Worm (Caenorhabditis elegans) whole organism, L1 larva: ENCODE results near the gene srlf-4.

Source experiments
- C16A3.4 ChIP-seq: fragments of 150-350 bp; optimal IDR thresholded peaks from 2 replicates; lab custom pipeline; 2014; ENCODE audit warnings: missing biosample characterization, missing genetic modification characterization
- alr-1 ChIP-seq: fragments of 200-800 bp; sonication (Bioruptor generic); optimal IDR thresholded peaks from 2 replicates; lab custom pipeline; 2018; ENCODE audit warnings: borderline replicate concordance, mild to moderate bottlenecking, missing genetic modification characterization, missing compliant biosample characterization
- aly-2 ChIP-seq: fragments of 150-350 bp; optimal IDR thresholded peaks from 2 replicates; lab custom pipeline; 2014; ENCODE audit warnings: missing biosample characterization, missing genetic modification characterization
- ceh-63 ChIP-seq: fragments of 200-800 bp; sonication (Bioruptor generic); optimal IDR thresholded peaks from 2 replicates; lab custom pipeline; 2018; ENCODE audit warnings: mild to moderate bottlenecking, missing genetic modification characterization, missing compliant biosample characterization
- ceh-88 ChIP-seq: fragments of 200-800 bp; sonication (Bioruptor generic); IDR thresholded peaks from 2 replicates; pipeline ENCODE4 v1.3.6; 2022; ENCODE audit warnings: missing genetic modification characterization, missing compliant biosample characterization
- ceh-90 ChIP-seq: sonication (generic microtip); optimal IDR thresholded peaks from 2 replicates; lab custom pipeline; 2016; ENCODE audit warnings: missing genetic modification characterization, missing compliant biosample characterization
- dpl-1 ChIP-seq, 3 experiments: fragments of 150-350 bp in 2 of 3; sonication (generic microtip) in 1 of 3; optimal IDR thresholded peaks; 2 replicates each; lab custom pipeline; 2014 to 2017; ENCODE audit warnings: missing biosample characterization in 3 of 3, missing genetic modification characterization in 3 of 3, missing genetic modification reagents in 3 of 3
- dsc-1 ChIP-seq: sonication (generic microtip); optimal IDR thresholded peaks from 2 replicates; lab custom pipeline; 2016; ENCODE audit warnings: mild to moderate bottlenecking, missing genetic modification characterization, missing compliant biosample characterization
- efl-1 ChIP-seq, 4 experiments: fragments of 150-350 bp; optimal IDR thresholded peaks in 3 of 4; peaks in 1 of 4; 1 replicate in 1 of 4; 2 replicates in 3 of 4; lab custom pipeline; 2014; ENCODE audit warnings: missing biosample characterization in 2 of 4, missing genetic modification characterization in 2 of 4, missing genetic modification reagents in 2 of 4
- egl-13 ChIP-seq: sonication (generic microtip); optimal IDR thresholded peaks from 2 replicates; lab custom pipeline; 2016; ENCODE audit warnings: missing genotype, missing genetic modification reagents, missing genetic modification characterization, missing compliant biosample characterization
- egl-27 ChIP-seq, 2 experiments: fragments of 150-350 bp in 1 of 2; sonication (generic microtip); optimal IDR thresholded peaks; 3 replicates each; lab custom pipeline; 2017 to 2018; ENCODE audit warnings: missing biosample characterization in 2 of 2, missing genetic modification characterization in 2 of 2, missing genetic modification reagents in 2 of 2
- elt-2 ChIP-seq: sonication (generic microtip); optimal IDR thresholded peaks from 2 replicates; lab custom pipeline; 2016; ENCODE audit warnings: missing genetic modification characterization, mild to moderate bottlenecking, inconsistent platforms, missing compliant biosample characterization, missing genetic modification reagents
- elt-3 ChIP-seq, 6 experiments: fragments of 150-350 bp in 1 of 6; sonication (generic microtip); optimal IDR thresholded peaks; 2 replicates each; lab custom pipeline; 2017 to 2018; ENCODE audit warnings: missing biosample characterization in 6 of 6, missing genetic modification characterization in 6 of 6, inconsistent platforms in 1 of 6
- fkh-10 ChIP-seq: sonication (generic microtip); optimal IDR thresholded peaks from 2 replicates; lab custom pipeline; 2017; ENCODE audit warnings: missing biosample characterization, missing genetic modification reagents, missing genetic modification characterization
- fkh-4 ChIP-seq: sonication (generic microtip); optimal IDR thresholded peaks from 2 replicates; lab custom pipeline; 2016; ENCODE audit warnings: missing compliant biosample characterization, missing genetic modification characterization, borderline replicate concordance
- fkh-8 ChIP-seq: sonication (generic microtip); optimal IDR thresholded peaks from 2 replicates; lab custom pipeline; 2016; ENCODE audit warnings: mild to moderate bottlenecking, missing genetic modification characterization, missing compliant biosample characterization
- fos-1 ChIP-seq: fragments of 150-350 bp; optimal IDR thresholded peaks from 2 replicates; lab custom pipeline; 2014; ENCODE audit warnings: missing biosample characterization, missing genetic modification characterization
- hlh-4 ChIP-seq: sonication (generic microtip); optimal IDR thresholded peaks from 2 replicates; lab custom pipeline; 2016; ENCODE audit warnings: mild to moderate bottlenecking, missing genetic modification characterization, missing compliant biosample characterization
- irx-1 ChIP-seq: sonication (generic microtip); optimal IDR thresholded peaks from 2 replicates; lab custom pipeline; 2016; ENCODE audit warnings: missing genetic modification characterization, missing compliant biosample characterization
- isw-1 ChIP-seq: fragments of 200-800 bp; sonication (Bioruptor generic); IDR thresholded peaks from 2 replicates; pipeline ENCODE4 v1.3.6; 2022; ENCODE audit warnings: missing genetic modification characterization, missing compliant biosample characterization
- lin-13 ChIP-seq: fragments of 150-350 bp; optimal IDR thresholded peaks from 2 replicates; lab custom pipeline; 2014; ENCODE audit warnings: missing biosample characterization, missing genetic modification reagents, missing genetic modification characterization
- lin-15B ChIP-seq: fragments of 150-350 bp; sonication (generic microtip); optimal IDR thresholded peaks from 3 replicates; lab custom pipeline; 2014; ENCODE audit warnings: missing biosample characterization, missing genetic modification characterization
- lin-39 ChIP-seq: fragments of 150-350 bp; optimal IDR thresholded peaks from 2 replicates; lab custom pipeline; 2014; ENCODE audit warnings: missing biosample characterization, missing genetic modification reagents, missing genetic modification characterization
- lir-3 ChIP-seq: sonication (generic microtip); optimal IDR thresholded peaks from 2 replicates; lab custom pipeline; 2016; ENCODE audit warnings: mild to moderate bottlenecking, missing genetic modification characterization, moderate library complexity, missing compliant biosample characterization; ENCODE audit not compliant: poor library complexity
- mab-9 ChIP-seq: fragments of 200-800 bp; sonication (Bioruptor generic); IDR thresholded peaks from 2 replicates; pipeline ENCODE4 v1.3.6; 2022; ENCODE audit warnings: missing genetic modification reagents, missing genetic modification characterization, missing compliant biosample characterization
- mep-1 ChIP-seq: fragments of 150-350 bp; optimal IDR thresholded peaks from 2 replicates; lab custom pipeline; 2014; ENCODE audit warnings: missing biosample characterization, missing genetic modification characterization
- nhr-12 ChIP-seq: sonication (generic microtip); optimal IDR thresholded peaks from 2 replicates; lab custom pipeline; 2017; ENCODE audit warnings: missing biosample characterization, missing genetic modification characterization
- nhr-19 ChIP-seq: fragments of 200-800 bp; sonication (Bioruptor generic); conservative IDR thresholded peaks from 2 replicates; pipeline ENCODE4 v1.3.6; 2022; ENCODE audit warnings: missing genetic modification characterization, missing compliant biosample characterization
- nhr-20 ChIP-seq: sonication (generic microtip); optimal IDR thresholded peaks from 2 replicates; lab custom pipeline; 2016; ENCODE audit warnings: mild to moderate bottlenecking, missing genetic modification characterization, missing compliant biosample characterization
- nhr-71 ChIP-seq: sonication (generic microtip); optimal IDR thresholded peaks from 2 replicates; lab custom pipeline; 2016; ENCODE audit warnings: mild to moderate bottlenecking, missing genetic modification characterization, moderate library complexity, missing compliant biosample characterization
- nhr-84 ChIP-seq: sonication (generic microtip); optimal IDR thresholded peaks from 2 replicates; lab custom pipeline; 2017; ENCODE audit warnings: missing biosample characterization, missing genetic modification characterization
- nhr-90 ChIP-seq: sonication (generic microtip); optimal IDR thresholded peaks from 2 replicates; lab custom pipeline; 2016; ENCODE audit warnings: mild to moderate bottlenecking, missing genetic modification characterization, missing compliant biosample characterization; ENCODE audit not compliant: poor library complexity
- pqm-1 ChIP-seq: sonication (generic microtip); optimal IDR thresholded peaks from 3 replicates; lab custom pipeline; 2017; ENCODE audit warnings: missing biosample characterization, missing genetic modification characterization
- skn-1 ChIP-seq: fragments of 150-350 bp; optimal IDR thresholded peaks from 2 replicates; lab custom pipeline; 2014; ENCODE audit warnings: missing biosample characterization, missing genetic modification characterization
- snpc-4 ChIP-seq: fragments of 150-350 bp; optimal IDR thresholded peaks from 2 replicates; lab custom pipeline; 2014; ENCODE audit warnings: missing biosample characterization, missing genetic modification characterization
- sox-4 ChIP-seq: sonication (generic microtip); optimal IDR thresholded peaks from 2 replicates; lab custom pipeline; 2016; ENCODE audit warnings: missing genetic modification characterization, missing compliant biosample characterization
- sup-37 ChIP-seq: fragments of 200-800 bp; sonication (Bioruptor generic); optimal IDR thresholded peaks from 2 replicates; lab custom pipeline; 2018; ENCODE audit warnings: mild to moderate bottlenecking, missing genetic modification characterization, missing compliant biosample characterization
- tlp-1 ChIP-seq: fragments of 150-350 bp; optimal IDR thresholded peaks from 2 replicates; lab custom pipeline; 2014; ENCODE audit warnings: missing biosample characterization, missing genetic modification characterization
- unc-130 ChIP-seq: fragments of 150-350 bp; optimal IDR thresholded peaks from 2 replicates; lab custom pipeline; 2017; ENCODE audit warnings: missing biosample characterization, missing genetic modification characterization, inconsistent platforms
- unc-30 ChIP-seq: sonication (generic microtip); optimal IDR thresholded peaks from 2 replicates; lab custom pipeline; 2017; ENCODE audit warnings: missing biosample characterization, missing genetic modification characterization
- unc-98 ChIP-seq: fragments of 200-800 bp; sonication (Bioruptor generic); IDR thresholded peaks from 2 replicates; pipeline ENCODE4 v1.3.6; 2022; ENCODE audit warnings: missing genetic modification characterization, missing compliant biosample characterization
- xbp-1 ChIP-seq: sonication (generic microtip); optimal IDR thresholded peaks from 2 replicates; lab custom pipeline; 2016; ENCODE audit warnings: missing genetic modification characterization, missing compliant biosample characterization
- zag-1 ChIP-seq: fragments of 150-350 bp; optimal IDR thresholded peaks from 2 replicates; lab custom pipeline; 2014; ENCODE audit warnings: missing biosample characterization, missing genetic modification characterization
- zip-4 ChIP-seq: fragments of 200-800 bp; sonication (Bioruptor generic); optimal IDR thresholded peaks from 2 replicates; lab custom pipeline; 2018; ENCODE audit warnings: mild to moderate bottlenecking, missing genetic modification characterization, moderate library complexity, missing compliant biosample characterization

srlf-4 gene

ce11 chrIV:12948470-12948869, 24.2 kb upstream of the srlf-4 start, which contains the start of gene F55G11.10:
TSS of gene F55G11.10 (plus strand) at chrIV:12948770.
- TF ChIP-seq fkh-4 (no peak), ceh-90 (tag; lab: Kevin White, UChicago) (no peak), lin-39 (tag; lab: Kevin White, UChicago) (no peak), dpl-1 (GFP tag; optimal IDR thresholded peaks at IDR 0.05; lab: Kevin White, UChicago) (no peak)

ce11 chrIV:12946488-12946887, 22.3 kb upstream of the srlf-4 start, which contains the start of gene F55G11.1:
TSS of gene F55G11.1 (minus strand) at chrIV:12946588.
- TF ChIP-seq ceh-88 (no peak), elt-3 (tag; optimal IDR thresholded peaks at IDR 0.05; lab: Kevin White, UChicago) (no peak), dsc-1 (no peak), egl-27 (tag; optimal IDR thresholded peaks at IDR 0.05; lab: Kevin White, UChicago) (no peak), unc-30 (tag; lab: Kevin White, UChicago) (no peak), snpc-4 (tag; lab: Kevin White, UChicago) (no peak), zip-4 (no peak), sup-37 (GFP tag; lab: Kevin White, UChicago) (no peak), fos-1 (no peak), lir-3 (no peak), fkh-8 (no peak), fkh-10 (no peak), irx-1 (tag; lab: Kevin White, UChicago) (no peak), hlh-4 (tag; lab: Kevin White, UChicago) (no peak), skn-1 (no peak), nhr-19 (GFP tag; lab: Robert Waterston, UW) (no peak), mep-1 (tag; lab: Kevin White, UChicago) (no peak), mab-9 (GFP tag; lab: Robert Waterston, UW) (no peak)

ce11 chrIV:12942633-12943032, 18.4 kb upstream of the srlf-4 start, which contains the start of gene dct-19:
TSS of gene dct-19 (plus strand) at chrIV:12942933.
- TF ChIP-seq irx-1 (tag; lab: Kevin White, UChicago), result no peak
- TF ChIP-seq nhr-71 (tag; lab: Kevin White, UChicago), result no peak
- TF ChIP-seq egl-27 (tag; optimal IDR thresholded peaks at IDR 0.05; lab: Kevin White, UChicago), result no peak
- TF ChIP-seq, all 84 proteins: peak for 0

- TF ChIP-seq ceh-90 (tag; lab: Kevin White, UChicago) (no peak), sox-4 (tag; lab: Kevin White, UChicago) (no peak), aly-2 (tag; lab: Kevin White, UChicago) (no peak), unc-130 (no peak), lin-13 (GFP tag; lab: Kevin White, UChicago) (no peak), isw-1 (GFP tag; lab: Robert Waterston, UW) (no peak), alr-1 (tag; lab: Kevin White, UChicago) (no peak), fkh-8 (no peak), dsc-1 (no peak), zag-1 (no peak), nhr-12 (tag; lab: Kevin White, UChicago) (no peak), dpl-1 (GFP tag; optimal IDR thresholded peaks at IDR 0.05; lab: Kevin White, UChicago) (no peak), efl-1 (optimal IDR thresholded peaks at IDR 0.05; lab: Kevin White, UChicago) (no peak), efl-1 (GFP tag; optimal IDR thresholded peaks at IDR 0.05 in 1 of 2; lab: Kevin White, UChicago) (no peak), ceh-63 (no peak), fkh-10 (no peak), C16A3.4 (tag; lab: Kevin White, UChicago) (no peak)
These were observed 17.0 kb upstream of the srlf-4 start, which contains the start of gene dod-24 for ce11 chrIV:12941254-12941653. TSS of gene dod-24 (minus strand) at chrIV:12941354.

- TF ChIP-seq fkh-4 (no peak), unc-30 (tag; lab: Kevin White, UChicago) (no peak), irx-1 (tag; lab: Kevin White, UChicago) (no peak), tlp-1 (tag; lab: Kevin White, UChicago) (peak; percentile 66), nhr-84 (no peak), nhr-71 (tag; lab: Kevin White, UChicago) (peak; percentile 40), xbp-1 (no peak), lin-15B (tag; lab: Kevin White, UChicago) (no peak), egl-13 (no peak), nhr-20 (tag; lab: Kevin White, UChicago) (peak; percentile 14), fkh-8 (no peak), nhr-90 (peak; percentile 28), pqm-1 (tag; lab: Kevin White, UChicago) (peak; percentile 5), unc-98 (GFP tag; lab: Robert Waterston, UW) (no peak), ceh-90 (tag; lab: Kevin White, UChicago) (no peak), elt-2 (peak; percentile 100), zag-1 (no peak)
These were observed 12.1 kb upstream of the srlf-4 start, which contains the start of the genes cld-1 and dod-21 for ce11 chrIV:12936221-12936776. TSS of gene cld-1 (minus strand) at chrIV:12936271. TSS of gene dod-21 (plus strand) at chrIV:12936738.
